Fruit fly (Drosophila melanogaster) whole organism, larva: Measurements from ENCODE around the gene CG3529.

ENCODE experiments used
- noc ChIP-seq: fragments of 200-800 bp; sonication (Bioruptor generic); optimal IDR thresholded peaks from 3 replicates; lab custom pipeline; 2019; ENCODE audit warnings: missing biosample characterization, mild to moderate bottlenecking, missing genetic modification characterization, moderate library complexity

CG3529 gene

DNA sequence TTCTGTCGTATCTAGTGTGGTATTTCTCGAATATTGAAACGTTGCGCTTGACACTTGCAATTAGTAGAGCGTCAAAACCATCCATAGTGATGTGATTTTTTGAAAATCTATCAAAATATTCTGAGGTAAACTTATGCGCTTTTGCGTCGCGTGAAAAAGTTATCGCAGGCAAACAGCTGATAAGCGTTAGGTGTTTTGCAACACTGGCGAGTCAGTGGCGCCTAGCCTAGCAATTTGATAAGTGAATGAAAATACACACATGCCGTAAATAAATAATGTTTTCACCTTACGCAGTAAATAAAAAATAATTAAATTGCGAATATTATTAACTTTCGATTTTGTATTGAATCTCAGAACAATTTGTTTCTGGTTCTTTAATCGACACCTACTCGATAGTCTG, 11.3 kb upstream of the CG3529 start, which contains the start of gene CG42526:
CG42526 (minus strand) TSS at position 85 of the 400 bp plus-strand sequence.
- TF ChIP-seq noc, result no peak

DNA sequence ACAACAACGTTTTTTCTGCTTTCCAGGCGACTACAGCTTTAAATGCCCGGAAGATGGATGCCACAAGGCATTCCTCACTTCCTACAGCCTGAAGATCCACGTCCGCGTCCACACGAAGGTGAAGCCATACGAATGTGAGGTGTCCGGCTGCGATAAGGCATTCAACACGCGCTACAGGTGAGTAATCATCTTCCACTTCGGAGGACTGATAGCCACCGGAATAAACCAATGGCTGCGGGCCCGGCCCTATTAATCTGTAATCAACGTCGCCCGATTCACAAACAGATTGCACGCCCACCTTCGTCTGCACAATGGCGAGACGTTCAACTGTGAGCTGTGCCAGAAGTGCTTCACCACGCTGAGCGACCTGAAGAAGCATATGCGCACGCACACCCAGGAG, 10.8 kb upstream of the CG3529 start:
- no peak for TF ChIP-seq noc

DNA sequence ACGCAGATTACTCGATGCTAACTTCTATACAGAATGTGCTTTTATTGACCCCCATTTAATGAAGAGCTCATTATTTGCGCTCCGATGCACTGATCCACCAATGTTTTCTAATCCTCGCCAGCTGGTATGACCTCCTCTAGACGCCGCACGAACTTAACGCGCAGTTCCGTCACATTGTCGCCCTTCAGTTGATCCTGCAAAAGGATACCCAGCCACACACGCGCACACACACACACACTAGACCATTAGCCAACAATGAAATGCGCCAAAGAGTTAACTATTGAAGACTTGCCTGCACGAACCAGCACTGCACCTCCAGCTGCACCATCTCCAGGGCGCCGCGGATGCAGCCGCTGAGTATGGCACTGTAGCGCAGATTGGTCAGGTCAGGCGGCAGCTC, 7.8 kb upstream of the CG3529 start:
- TF ChIP-seq noc, result no peak

DNA sequence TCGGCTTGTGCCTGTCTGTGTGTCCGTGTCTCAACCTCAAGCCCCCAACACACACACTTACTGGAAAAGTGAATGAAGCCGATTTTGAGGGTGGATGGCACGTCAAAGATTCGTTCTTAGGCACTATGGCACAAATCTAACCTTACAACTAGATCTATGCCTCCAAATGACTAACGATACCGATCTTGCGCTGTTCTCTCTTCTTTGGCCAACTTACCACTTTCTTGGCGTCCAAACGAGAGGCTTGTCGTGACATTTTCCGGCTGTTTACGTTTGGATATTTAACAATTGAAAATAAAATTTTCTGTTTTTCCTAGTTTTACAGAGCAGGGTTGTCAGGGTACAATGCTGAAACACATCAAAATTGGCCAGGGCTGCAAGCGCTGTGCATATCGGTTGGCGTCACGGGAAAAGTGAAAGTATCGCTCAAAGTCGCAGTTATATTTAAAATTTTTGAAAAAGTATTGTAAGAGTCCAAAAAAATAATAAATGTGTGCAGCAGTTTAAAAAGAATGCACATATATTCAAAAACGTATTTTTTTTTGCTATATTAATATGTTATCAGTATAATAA, 4.7 kb upstream of the CG3529 start, which contains the start of the genes Bet3 and Nf-YA:
Bet3 (minus strand) TSS at position 361 of the 573 bp plus-strand sequence.
Nf-YA (minus strand) TSS at position 361 of the 573 bp plus-strand sequence.
- TF ChIP-seq noc, result no peak

DNA sequence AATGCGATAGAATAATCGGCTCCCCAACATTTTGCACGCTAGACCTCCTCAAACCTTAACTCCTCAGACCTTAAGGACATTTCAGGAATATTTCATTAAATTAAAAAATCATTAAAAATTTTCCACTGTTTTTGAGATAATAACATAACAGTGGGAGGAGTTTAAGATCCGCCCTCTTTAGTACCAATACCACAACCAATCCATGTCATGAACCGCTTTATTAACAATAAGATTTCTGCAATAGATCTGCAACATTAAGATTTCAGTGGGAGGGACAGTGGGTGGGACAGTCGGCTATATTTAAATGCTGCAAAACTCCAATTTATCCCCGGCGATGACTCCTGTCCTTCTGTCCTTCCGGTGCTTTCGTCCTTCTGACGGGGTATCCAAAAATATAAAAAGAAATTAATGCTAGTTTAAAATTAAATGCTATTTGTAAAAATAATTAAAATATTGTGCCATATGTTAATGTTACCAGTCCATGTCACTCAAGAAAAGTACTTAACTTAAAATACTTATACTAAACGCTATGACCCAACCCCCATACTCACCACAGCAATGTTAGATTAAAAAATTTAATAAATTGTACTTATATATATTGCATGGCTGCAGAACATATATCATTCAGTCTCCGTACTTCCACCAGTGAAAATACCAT, 3.9 kb upstream of the CG3529 start, which contains the start of gene Srg3:
Srg3 (plus strand) TSS at position 608 of the 658 bp plus-strand sequence.
- no peak for TF ChIP-seq noc

DNA sequence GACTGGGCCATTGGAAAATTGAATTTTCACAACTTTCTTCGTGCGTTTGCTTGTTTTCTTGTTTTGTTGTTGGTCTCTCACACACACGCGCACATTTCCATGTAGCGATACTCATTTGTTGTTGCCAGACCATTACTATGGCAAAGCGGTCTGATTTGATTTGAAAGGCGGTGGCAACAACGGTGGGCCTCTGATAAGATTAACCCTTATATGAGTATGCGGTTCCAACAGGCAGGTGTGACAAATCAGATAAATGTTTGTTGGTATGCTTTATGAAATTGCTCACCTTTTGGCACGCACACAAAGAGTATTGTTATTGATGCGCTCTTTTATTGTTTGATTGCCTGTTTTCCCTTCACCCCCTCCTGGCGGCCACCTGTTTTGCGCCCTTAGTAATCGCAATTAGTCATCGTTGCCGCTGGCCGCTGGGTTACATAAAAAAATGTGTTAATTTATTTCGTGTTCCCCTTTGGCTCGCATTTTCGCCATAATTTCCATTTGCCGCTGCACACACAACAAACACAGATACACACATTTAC, 644 bp downstream of the CG3529 start:
- TF ChIP-seq noc, result peak; percentile 64

DNA sequence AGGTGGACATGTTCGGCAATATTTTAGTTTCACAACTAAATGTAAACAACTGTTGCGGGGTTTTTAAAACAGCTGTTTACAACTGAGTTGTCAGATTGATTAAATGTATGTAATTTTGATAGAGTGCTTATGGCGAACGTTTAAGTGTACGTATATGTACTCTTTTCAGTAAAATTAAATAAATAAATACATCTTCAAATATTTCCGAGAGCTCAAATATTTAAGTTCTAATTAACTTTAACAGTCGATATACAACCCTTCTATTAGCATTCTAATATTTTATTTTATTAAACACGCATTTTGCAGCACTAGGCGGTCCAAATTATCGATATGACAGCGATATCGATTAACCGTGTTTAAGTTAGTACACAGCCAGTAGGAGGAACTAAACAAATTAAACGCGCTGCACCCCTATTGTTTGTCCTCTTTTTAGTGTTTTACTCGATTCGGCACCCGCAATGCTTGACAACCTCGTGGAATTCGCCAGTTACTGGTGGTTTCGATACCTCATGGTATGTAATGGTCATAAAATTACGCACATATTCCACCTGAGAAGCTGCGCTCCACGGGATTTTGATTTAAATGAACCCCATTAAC, 5.0 kb downstream of the CG3529 start, which contains the start of the genes CG3448 and ghi:
CG3448 (minus strand) TSS at position 51 of the 597 bp plus-strand sequence.
ghi (plus strand) TSS at position 355 of the 597 bp plus-strand sequence.
- peak; percentile 56 for TF ChIP-seq noc

DNA sequence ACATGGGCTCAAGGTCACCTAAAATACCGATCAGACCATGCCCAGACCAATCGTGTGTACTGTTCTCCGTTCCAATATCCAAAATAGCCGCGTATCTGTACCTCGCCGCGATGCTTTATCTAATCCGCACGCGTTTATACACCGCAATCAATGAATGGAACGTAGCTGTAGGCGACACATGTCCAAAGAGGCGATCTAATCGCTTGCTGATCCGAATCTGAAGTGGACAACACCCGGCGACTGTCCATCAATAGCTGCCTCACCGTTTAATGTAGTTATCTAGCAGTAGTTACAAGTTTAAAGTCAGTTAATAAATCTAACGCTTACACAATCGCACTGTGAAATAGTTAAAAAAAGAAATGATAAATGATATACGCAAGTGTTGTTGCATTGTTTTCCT, 5.8 kb downstream of the CG3529 start:
- TF ChIP-seq noc, result no peak

DNA sequence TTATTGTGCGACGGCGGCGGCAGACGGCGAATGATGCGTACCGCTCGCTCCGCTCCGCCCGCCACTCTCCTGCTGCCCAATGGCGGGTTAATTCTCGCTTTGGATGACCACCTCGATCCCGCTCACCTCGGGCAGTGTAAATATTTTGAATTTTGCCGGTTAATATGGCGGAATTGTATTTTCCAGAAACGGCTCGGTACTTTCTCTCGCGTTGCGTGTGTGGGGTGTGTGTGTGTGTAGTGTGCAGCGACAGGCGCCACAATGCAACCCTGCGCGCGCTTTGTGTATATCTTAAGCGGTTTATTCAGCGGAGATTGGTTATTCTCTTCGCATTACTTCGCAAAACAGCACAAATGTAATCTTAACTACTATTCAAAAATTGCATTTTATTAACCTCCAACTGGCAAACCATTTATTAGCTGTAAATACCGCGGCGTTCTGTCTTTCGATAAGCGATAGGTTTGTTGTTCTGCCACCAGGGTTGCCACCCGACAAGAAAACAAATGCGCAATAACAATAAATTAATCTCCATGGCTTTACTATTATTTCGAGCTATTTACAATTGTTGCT, 9.2 kb downstream of the CG3529 start, which contains the start of the genes phol and CG3552:
phol (minus strand) TSS at position 463 of the 570 bp plus-strand sequence.
CG3552 (plus strand) TSS at position 500 of the 570 bp plus-strand sequence.
- no peak for TF ChIP-seq noc

DNA sequence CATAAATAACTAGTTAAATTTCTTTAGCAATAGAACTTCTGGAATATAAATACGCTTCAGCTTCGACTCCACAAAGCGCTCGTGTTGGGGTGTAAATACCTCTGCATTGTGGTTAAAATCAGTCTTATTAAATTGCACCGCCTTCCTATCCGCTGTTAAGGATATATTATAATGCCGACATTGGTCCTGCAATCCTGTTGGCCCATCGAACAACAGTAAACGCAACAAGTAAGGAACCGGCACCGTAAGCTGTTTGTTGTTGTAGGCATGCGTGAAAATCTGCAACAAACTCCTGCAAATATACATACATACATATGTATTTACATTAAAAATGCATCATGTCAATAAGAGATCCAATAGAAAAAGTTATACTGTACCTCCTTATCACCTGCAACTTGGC, 9.7 kb downstream of the CG3529 start:
- no peak for TF ChIP-seq noc

DNA sequence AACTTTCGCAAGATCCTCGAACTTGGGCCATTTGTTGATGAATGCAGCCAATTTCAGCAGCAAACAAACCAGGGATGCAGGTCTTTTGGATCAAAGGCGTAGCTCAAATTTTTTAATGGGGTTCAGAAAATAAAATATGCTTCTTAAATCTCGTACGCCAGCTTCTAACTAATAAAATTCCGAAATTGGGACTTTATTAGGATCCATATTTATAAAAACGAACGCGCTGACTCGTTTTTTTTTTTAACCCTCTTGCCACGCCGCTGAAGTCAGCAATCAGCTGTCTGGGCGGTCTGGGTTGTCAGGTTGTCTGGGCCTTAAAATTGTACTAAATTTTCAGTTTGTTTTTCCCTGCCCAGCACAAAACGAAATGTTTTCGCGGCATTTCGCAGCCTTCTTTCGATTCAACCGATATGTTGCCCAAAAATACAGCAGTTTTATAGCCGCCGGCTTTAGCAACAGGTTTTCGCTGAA, 11.0 kb downstream of the CG3529 start, which contains the start of gene CG3437:
CG3437 (minus strand) TSS at position 51 of the 474 bp plus-strand sequence.
- peak; percentile 99 for TF ChIP-seq noc

DNA sequence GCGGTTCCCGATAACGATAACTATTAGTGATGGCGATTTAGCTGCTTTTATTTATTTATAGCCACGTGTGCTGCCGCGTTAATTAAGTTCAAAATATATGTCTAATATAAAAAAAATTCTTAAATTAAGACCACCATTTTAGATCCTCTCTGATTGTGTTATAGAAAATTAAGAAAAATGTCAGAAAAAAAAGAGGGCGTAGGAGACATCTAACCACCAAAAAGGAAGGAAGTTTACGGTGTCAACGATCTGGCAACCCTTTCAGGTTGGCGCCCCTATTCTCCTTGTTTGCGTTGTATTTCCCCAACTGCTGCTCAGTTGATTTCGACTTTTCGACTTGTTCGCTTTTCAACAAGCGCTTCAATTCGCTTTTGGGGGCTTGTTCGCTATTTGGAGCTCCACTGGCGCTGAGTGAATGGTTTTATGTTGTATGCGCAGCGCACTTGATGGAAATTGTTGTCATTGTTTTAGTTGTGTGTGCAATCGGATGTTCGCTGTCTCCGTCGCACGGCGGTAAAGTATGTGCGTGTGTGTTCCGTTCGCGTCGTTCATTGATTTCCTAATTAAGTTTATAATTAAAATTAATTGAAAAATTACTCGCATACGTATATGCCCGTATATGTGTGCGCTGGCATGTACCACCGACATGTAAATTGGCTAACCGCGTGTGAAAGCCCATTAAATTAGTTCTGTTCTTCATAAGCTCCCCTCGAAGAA, 14.3 kb downstream of the CG3529 start, which contains the start of the genes CG3434 and CG44838:
CG3434 (minus strand) TSS at position 25 of the 717 bp plus-strand sequence.
CG44838 (plus strand) TSS at position 276 of the 717 bp plus-strand sequence.
- TF ChIP-seq noc, result peak; percentile 67

DNA sequence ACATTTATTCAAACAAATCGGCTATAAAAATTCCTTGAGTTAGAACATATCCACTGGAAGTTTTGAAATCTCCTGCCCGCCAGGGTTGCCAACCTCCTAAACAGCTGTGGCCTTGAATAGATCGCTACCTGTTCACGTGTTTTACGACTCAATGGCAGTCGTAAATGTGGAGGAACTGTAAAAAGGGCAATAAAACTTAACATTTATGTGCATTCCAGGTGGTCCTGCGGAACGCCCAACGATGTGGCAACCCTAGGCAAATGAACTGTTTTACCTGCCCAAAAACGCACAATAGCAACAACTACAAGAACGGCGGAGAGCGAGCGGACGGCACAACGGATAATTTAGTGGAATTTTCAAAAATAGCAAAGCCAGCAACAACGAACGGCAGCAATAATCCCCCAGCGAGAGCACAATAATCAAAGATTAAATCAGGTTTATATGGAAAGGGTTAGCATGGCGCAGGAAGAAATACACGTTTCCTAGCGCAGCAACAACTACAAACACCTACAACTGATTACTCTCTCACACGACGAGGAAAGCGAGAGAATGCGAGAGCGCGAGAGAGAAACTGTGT, 15.1 kb downstream of the CG3529 start:
- TF ChIP-seq noc, result no peak

DNA sequence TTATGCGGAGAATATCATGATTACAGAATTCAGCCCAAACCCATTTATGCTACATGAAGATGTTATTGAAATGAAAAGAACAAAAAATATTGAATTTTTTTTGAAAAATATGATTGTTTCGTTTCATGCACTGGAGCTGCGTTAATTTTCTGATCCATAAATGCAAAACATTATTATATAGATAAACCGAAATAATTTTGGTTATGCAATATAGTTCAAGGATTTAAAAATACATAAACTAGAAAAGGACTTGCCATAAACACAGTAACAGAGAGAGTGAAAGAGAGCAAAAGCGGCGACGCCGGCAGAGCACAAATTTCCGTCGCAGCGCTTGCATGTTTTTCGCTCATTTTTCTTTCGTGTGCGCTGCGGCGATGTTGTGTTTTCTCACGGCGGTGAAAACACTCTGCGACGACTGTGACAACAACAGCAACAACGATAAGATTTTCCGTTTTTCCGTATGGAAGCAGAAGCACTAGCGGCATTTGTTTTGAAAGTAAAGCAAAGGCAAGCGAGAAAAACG, 15.6 kb downstream of the CG3529 start:
- TF ChIP-seq noc, result peak; percentile 85

DNA sequence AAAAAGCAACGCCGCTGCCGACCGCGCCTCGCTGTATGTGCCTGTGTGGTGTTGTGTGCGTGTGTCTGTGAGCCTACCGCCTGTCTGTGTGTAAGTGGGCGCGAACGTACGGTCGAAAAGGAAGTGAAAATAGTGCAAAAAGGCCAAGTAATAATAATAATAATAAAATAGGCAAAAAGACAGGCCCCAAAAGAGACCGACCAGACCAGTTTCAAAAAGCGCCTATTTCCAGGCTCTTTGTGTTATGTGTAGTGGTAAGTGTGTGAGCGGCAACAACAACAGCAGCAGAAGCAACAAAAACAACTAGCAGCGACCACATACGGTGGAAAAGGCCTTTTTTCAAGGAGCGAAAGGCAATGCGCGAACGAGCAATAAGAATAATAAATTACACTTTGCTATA, 16.1 kb downstream of the CG3529 start:
- TF ChIP-seq noc, result no peak
